Fruit fly (Drosophila melanogaster): ENCODE data around the gene CG7164.

- TF ChIP-seq h (GFP tag; optimal IDR thresholded peaks at IDR 0.05) (peak; percentile 81), OdsH (GFP tag; optimal IDR thresholded peaks at IDR 0.05) (peak; percentile 72), psq (GFP tag; optimal IDR thresholded peaks at IDR 0.05) (peak; percentile 61), CG32264 (GFP tag; optimal IDR thresholded peaks at IDR 0.05) (peak; percentile 26), rgr (GFP tag; optimal IDR thresholded peaks at IDR 0.05) (peak; percentile 92), CG9705 (GFP tag; optimal IDR thresholded peaks at IDR 0.05) (peak; percentile 83)
Observed at dm6 chr2L:7827045-7828004, 46.1 kb downstream of the CG7164 start, which contains the start of the genes Rack1 and mts.

Data from whole organism, wandering third instar larva.